Fruit fly (Drosophila melanogaster): ENCODE measurements around the gene Bin1.

Bin1 gene

DNA sequence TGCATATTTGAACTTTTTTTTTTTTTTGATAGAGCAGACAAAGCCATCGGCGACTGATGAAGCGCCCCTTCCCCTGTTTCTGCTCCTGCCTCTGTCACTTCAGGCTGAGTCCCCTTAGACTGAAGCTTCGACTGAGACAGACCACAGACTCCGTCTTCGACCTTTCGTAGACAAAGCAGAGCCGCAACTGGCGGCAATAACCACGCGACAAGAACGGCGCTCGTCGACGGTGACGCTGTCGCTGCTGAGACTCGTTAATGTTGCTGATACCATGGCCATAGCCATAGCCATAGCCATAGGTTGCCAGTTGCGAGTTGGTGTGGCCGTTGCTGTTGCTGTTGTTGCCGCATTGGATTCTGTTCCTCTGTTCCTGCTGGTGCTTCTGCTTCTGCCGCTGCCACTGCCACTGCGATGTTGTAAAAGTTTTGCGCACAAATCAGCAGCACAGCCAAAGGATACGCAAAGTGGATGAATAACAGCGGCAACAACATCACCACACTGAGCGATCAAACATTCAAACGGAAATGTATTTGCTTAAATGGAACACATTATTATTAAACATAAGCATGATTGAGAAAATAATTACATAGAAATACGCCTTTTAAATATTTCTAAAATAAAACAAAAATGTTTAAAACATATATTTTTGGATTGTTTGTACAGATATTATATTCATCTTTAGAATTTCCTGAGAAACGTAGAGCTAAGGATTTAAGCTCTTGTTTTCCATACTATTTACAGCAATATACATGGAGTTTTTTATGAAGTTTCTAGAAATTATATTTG lies 34.1 kb upstream of the Bin1 start:
- TF ChIP-seq lilli (GFP tag; optimal IDR thresholded peaks at IDR 0.05) (no peak), NK7.1 (GFP tag; optimal IDR thresholded peaks at IDR 0.05) (no peak), CG10543 (GFP tag; optimal IDR thresholded peaks at IDR 0.05) (peak; percentile 72), CG17912 (GFP tag; optimal IDR thresholded peaks at IDR 0.05) (no peak), bbx (GFP tag; IDR thresholded peaks at IDR 0.05; ENCODE audit: partially characterized antibody) (peak; percentile 50), Hr51 (GFP tag; optimal IDR thresholded peaks at IDR 0.05) (peak in 1 of 2 experiments; percentile 65), dm (GFP tag; optimal IDR thresholded peaks at IDR 0.05) (peak; percentile 31), sim (GFP tag; IDR thresholded peaks at IDR 0.05) (no peak), CG17361 (GFP tag; IDR thresholded peaks at IDR 0.05) (no peak), CG7963 (GFP tag; IDR thresholded peaks at IDR 0.05; ENCODE audit: partially characterized antibody) (no peak), Med (GFP tag) (peak; percentile 92), bab2 (GFP tag; optimal IDR thresholded peaks at IDR 0.05) (no peak), MBD-R2 (GFP tag; IDR thresholded peaks at IDR 0.05) (no peak), CG10267 (tag; optimal IDR thresholded peaks at IDR 0.05) (no peak), HmgD (GFP tag; optimal IDR thresholded peaks at IDR 0.05) (no peak), so (GFP tag; IDR thresholded peaks at IDR 0.05) (no peak), jumu (GFP tag; optimal IDR thresholded peaks at IDR 0.05) (no peak), CG13775 (GFP tag; optimal IDR thresholded peaks at IDR 0.05) (peak; percentile 20), CG11696 (GFP tag; IDR thresholded peaks at IDR 0.05) (no peak), CG31388 (GFP tag; optimal IDR thresholded peaks at IDR 0.05) (no peak), CG17385 (GFP tag; optimal IDR thresholded peaks at IDR 0.05) (peak; percentile 30), CG18476 (GFP tag; optimal IDR thresholded peaks at IDR 0.05) (peak; percentile 42), sima (GFP tag; optimal IDR thresholded peaks at IDR 0.05) (no peak), CG12155 (GFP tag; optimal IDR thresholded peaks at IDR 0.05) (peak; percentile 34), gsb (GFP tag; IDR thresholded peaks at IDR 0.05) (no peak), insv (GFP tag; optimal IDR thresholded peaks at IDR 0.05) (no peak), CG9932 (GFP tag; IDR thresholded peaks at IDR 0.05) (peak; percentile 34; the same call in 1 of the 2 replicates), pum (GFP tag; optimal IDR thresholded peaks at IDR 0.05) (no peak), Spps (tag; optimal IDR thresholded peaks at IDR 0.05) (no peak), CG32767 (GFP tag; IDR thresholded peaks at IDR 0.05) (no peak), wor (GFP tag; IDR thresholded peaks at IDR 0.05) (no peak), Side (GFP tag; optimal IDR thresholded peaks at IDR 0.05) (no peak), Doc2 (GFP tag; IDR thresholded peaks at IDR 0.05) (no peak), CG18619 (GFP tag; optimal IDR thresholded peaks at IDR 0.05) (peak; percentile 34), CG11456 (GFP tag; IDR thresholded peaks at IDR 0.05) (no peak), CG3726 (GFP tag; IDR thresholded peaks at IDR 0.05) (peak; percentile 51; the same call in 1 of the 3 replicates), wdn (GFP tag; IDR thresholded peaks at IDR 0.05) (no peak), CG3995 (GFP tag; optimal IDR thresholded peaks at IDR 0.05) (no peak), cwo (GFP tag; optimal IDR thresholded peaks at IDR 0.05) (no peak), ems (GFP tag; optimal IDR thresholded peaks at IDR 0.05) (no peak), CG6272 (GFP tag; IDR thresholded peaks at IDR 0.05) (no peak), knrl (GFP tag; IDR thresholded peaks at IDR 0.05; ENCODE audit: partially characterized antibody) (no peak), nerfin-2 (GFP tag; IDR thresholded peaks at IDR 0.05; ENCODE audit: partially characterized antibody) (0 out of 2 replicates have a peak, but pooled peaks have one; percentile 14), nerfin-1 (tag; optimal IDR thresholded peaks at IDR 0.05) (peak; percentile 8), z (GFP tag; IDR thresholded peaks at IDR 0.05) (peak; percentile 51; the same call in 1 of the 3 replicates), Tbp (GFP tag; optimal IDR thresholded peaks at IDR 0.05) (no peak), Rx (GFP tag; IDR thresholded peaks at IDR 0.05) (no peak), Elba2 (GFP tag; optimal IDR thresholded peaks at IDR 0.05) (no peak), Bdp1 (GFP tag; optimal IDR thresholded peaks at IDR 0.05) (no peak), CG13123 (GFP tag; optimal IDR thresholded peaks at IDR 0.05) (no peak)
